Worm (Caenorhabditis elegans) whole organism, young adult: Measurements from ENCODE around the gene flp-10.
A peak's percentile ranks its signal among the peaks of the same experiment; 100 is the strongest.

Experiments
- B0336.3 ChIP-seq: fragments of 200-800 bp; sonication (Bioruptor generic); IDR thresholded peaks from 2 replicates; pipeline ENCODE4 v1.3.6; 2022; ENCODE audit warnings: missing genetic modification characterization, missing compliant biosample characterization
- C06A6.2 ChIP-seq: fragments of 200-800 bp; sonication (Bioruptor generic); conservative IDR thresholded peaks from 2 replicates; pipeline ENCODE4 v1.3.6; 2022; ENCODE audit warnings: missing genetic modification characterization, missing compliant biosample characterization
- F10E7.11 ChIP-seq: sonication (generic microtip); optimal IDR thresholded peaks from 2 replicates; lab custom pipeline; 2017; ENCODE audit warnings: mild to moderate bottlenecking, missing genetic modification characterization, moderate library complexity, missing compliant biosample characterization
- F23B12.7 ChIP-seq: sonication (generic microtip); optimal IDR thresholded peaks from 2 replicates; lab custom pipeline; 2017; ENCODE audit warnings: missing genetic modification characterization, mild to moderate bottlenecking, missing compliant biosample characterization, antibody characterized with exemption, moderate library complexity; ENCODE audit not compliant: insufficient read depth
- F52B5.7 ChIP-seq: sonication (generic microtip); optimal IDR thresholded peaks from 2 replicates; lab custom pipeline; 2016; ENCODE audit warnings: mild to moderate bottlenecking, missing genetic modification characterization, missing compliant biosample characterization
- F55B11.4 ChIP-seq: sonication (generic microtip); optimal IDR thresholded peaks from 2 replicates; lab custom pipeline; 2016; ENCODE audit warnings: missing compliant biosample characterization, missing genetic modification characterization, borderline replicate concordance; ENCODE audit not compliant: insufficient read depth
- F57A8.1 ChIP-seq: fragments of 200-800 bp; sonication (Bioruptor generic); optimal IDR thresholded peaks from 2 replicates; lab custom pipeline; 2018; ENCODE audit warnings: mild to moderate bottlenecking, missing genetic modification characterization, moderate library complexity, missing compliant biosample characterization
- F57C9.4 ChIP-seq: sonication (generic microtip); optimal IDR thresholded peaks from 2 replicates; lab custom pipeline; 2017; ENCODE audit warnings: mild to moderate bottlenecking, missing genetic modification characterization, missing compliant biosample characterization
- Y67H2A.10 ChIP-seq: fragments of 200-800 bp; sonication (Bioruptor generic); conservative IDR thresholded peaks from 2 replicates; pipeline ENCODE4 v1.3.6; 2022; ENCODE audit warnings: missing genetic modification reagents, missing genetic modification characterization, missing compliant biosample characterization
- ZK185.1 ChIP-seq: sonication (generic microtip); optimal IDR thresholded peaks from 2 replicates; lab custom pipeline; 2016; ENCODE audit warnings: mild to moderate bottlenecking, missing genetic modification characterization, missing compliant biosample characterization; ENCODE audit not compliant: poor library complexity, severe bottlenecking
- aptf-2 ChIP-seq: fragments of 200-800 bp; sonication (Bioruptor generic); conservative IDR thresholded peaks from 2 replicates; pipeline ENCODE4 v1.3.6; 2022; ENCODE audit warnings: missing genetic modification reagents, missing genetic modification characterization, missing compliant biosample characterization
- atf-7 ChIP-seq: sonication (generic microtip); optimal IDR thresholded peaks from 2 replicates; lab custom pipeline; 2017; ENCODE audit warnings: mild to moderate bottlenecking, missing genetic modification characterization, missing compliant biosample characterization
- bed-1 ChIP-seq: fragments of 200-800 bp; sonication (Bioruptor generic); IDR thresholded peaks from 2 replicates; pipeline ENCODE4 v1.3.6; 2022; ENCODE audit warnings: missing genetic modification reagents, missing genetic modification characterization, missing compliant biosample characterization
- bed-2 ChIP-seq: fragments of 200-800 bp; sonication (Bioruptor generic); IDR thresholded peaks from 2 replicates; pipeline ENCODE4 v1.3.6; 2022; ENCODE audit warnings: missing genetic modification reagents, missing genetic modification characterization, missing compliant biosample characterization
- cebp-1 ChIP-seq, 2 experiments: fragments of 200-800 bp in 1 of 2; sonication (Bioruptor generic) in 1 of 2; sonication (generic microtip) in 1 of 2; IDR thresholded peaks in 1 of 2; optimal IDR thresholded peaks in 1 of 2; 2 replicates each; pipeline versions ENCODE4 v1.3.6 to Lab custom; 2017 to 2022; ENCODE audit warnings: missing compliant biosample characterization in 2 of 2, missing genetic modification characterization in 2 of 2, mild to moderate bottlenecking in 1 of 2, missing genetic modification reagents in 1 of 2, moderate library complexity in 1 of 2
- cebp-2 ChIP-seq: fragments of 200-800 bp; sonication (Bioruptor generic); IDR thresholded peaks from 2 replicates; pipeline ENCODE4 v1.3.6; 2022; ENCODE audit warnings: missing genetic modification characterization, missing compliant biosample characterization
- ceh-100 ChIP-seq: fragments of 200-800 bp; sonication (Bioruptor generic); IDR thresholded peaks from 2 replicates; pipeline ENCODE4 v1.3.6; 2022; ENCODE audit warnings: missing genetic modification reagents, missing genetic modification characterization, missing compliant biosample characterization
- ceh-27 ChIP-seq: fragments of 200-800 bp; sonication (Bioruptor generic); optimal IDR thresholded peaks from 2 replicates; lab custom pipeline; 2018; ENCODE audit warnings: mild to moderate bottlenecking, missing genetic modification characterization, moderate library complexity, missing compliant biosample characterization
- dox-1 ChIP-seq: fragments of 200-800 bp; sonication (Bioruptor generic); IDR thresholded peaks from 2 replicates; pipeline ENCODE4 v1.3.6; 2022; ENCODE audit warnings: missing genetic modification reagents, missing genetic modification characterization, missing compliant biosample characterization
- ets-4 ChIP-seq: fragments of 200-800 bp; sonication (Bioruptor generic); optimal IDR thresholded peaks from 2 replicates; lab custom pipeline; 2018; ENCODE audit warnings: mild to moderate bottlenecking, missing genetic modification characterization, missing compliant biosample characterization
- hlh-12 ChIP-seq: sonication (generic microtip); optimal IDR thresholded peaks from 2 replicates; lab custom pipeline; 2016; ENCODE audit warnings: missing genetic modification characterization, missing compliant biosample characterization
- hmg-1.2 ChIP-seq: fragments of 200-800 bp; sonication (Bioruptor generic); IDR thresholded peaks from 2 replicates; pipeline ENCODE4 v1.3.6; 2022; ENCODE audit warnings: missing genetic modification reagents, missing genetic modification characterization, missing compliant biosample characterization
- hsf-1 ChIP-seq: fragments of 200-800 bp; sonication (Bioruptor generic); IDR thresholded peaks from 2 replicates; pipeline ENCODE4 v1.3.6; 2022; ENCODE audit warnings: missing genetic modification reagents, missing genetic modification characterization, missing compliant biosample characterization
- let-607 ChIP-seq, 2 experiments: fragments of 200-800 bp in 1 of 2; sonication (Bioruptor generic) in 1 of 2; sonication (generic microtip) in 1 of 2; optimal IDR thresholded peaks; 2 replicates each; lab custom pipeline; 2016 to 2018; ENCODE audit warnings: mild to moderate bottlenecking in 2 of 2, missing compliant biosample characterization in 2 of 2, missing genetic modification characterization in 2 of 2, moderate library complexity in 2 of 2, missing genotype in 1 of 2
- lin-35 ChIP-seq, 3 experiments: fragments of 150-350 bp in 2 of 3; sonication (generic microtip) in 1 of 3; optimal IDR thresholded peaks; 2 replicates each; lab custom pipeline; 2014 to 2018; ENCODE audit warnings: missing biosample characterization in 3 of 3, missing genetic modification characterization in 3 of 3, missing genetic modification reagents in 3 of 3
- lin-40 ChIP-seq: sonication (generic microtip); optimal IDR thresholded peaks from 2 replicates; lab custom pipeline; 2016; ENCODE audit warnings: missing genetic modification characterization, mild to moderate bottlenecking, missing compliant biosample characterization, missing genotype, missing genetic modification reagents
- lsl-1 ChIP-seq: fragments of 200-800 bp; sonication (Bioruptor generic); optimal IDR thresholded peaks from 2 replicates; lab custom pipeline; 2018; ENCODE audit warnings: mild to moderate bottlenecking, missing genetic modification characterization, moderate library complexity, missing compliant biosample characterization
- madf-6 ChIP-seq: fragments of 200-800 bp; sonication (Bioruptor generic); IDR thresholded peaks from 2 replicates; pipeline ENCODE4 v1.3.6; 2022; ENCODE audit warnings: missing genetic modification reagents, missing genetic modification characterization, missing compliant biosample characterization
- nfyb-1 ChIP-seq: fragments of 200-800 bp; sonication (Bioruptor generic); IDR thresholded peaks from 2 replicates; pipeline ENCODE4 v1.3.6; 2022; ENCODE audit warnings: missing genetic modification reagents, missing genetic modification characterization, missing compliant biosample characterization
- nhr-80 ChIP-seq: sonication (generic microtip); optimal IDR thresholded peaks from 2 replicates; lab custom pipeline; 2016; ENCODE audit warnings: missing genetic modification characterization, missing compliant biosample characterization
- pha-4 ChIP-seq: fragments of 150-350 bp; sonication (generic microtip); optimal IDR thresholded peaks from 2 replicates; lab custom pipeline; 2014; ENCODE audit warnings: missing biosample characterization, missing genetic modification reagents, missing genetic modification characterization
- rec-8 ChIP-seq, 2 experiments: sonication (generic microtip); optimal IDR thresholded peaks; 2 replicates each; lab custom pipeline; 2016; ENCODE audit warnings: mild to moderate bottlenecking in 2 of 2, missing genetic modification characterization in 2 of 2, missing genetic modification reagents in 2 of 2, missing genotype in 2 of 2, missing biosample characterization in 1 of 2, missing compliant biosample characterization in 1 of 2, moderate library complexity in 1 of 2
- sdz-38 ChIP-seq: sonication (generic microtip); optimal IDR thresholded peaks from 2 replicates; lab custom pipeline; 2016; ENCODE audit warnings: missing genotype, missing genetic modification characterization, missing compliant biosample characterization
- snpc-1.1 ChIP-seq: sonication (generic microtip); optimal IDR thresholded peaks from 2 replicates; lab custom pipeline; 2017; ENCODE audit warnings: missing genetic modification characterization, mild to moderate bottlenecking, missing compliant biosample characterization, antibody characterized with exemption, moderate library complexity, missing genotype, missing genetic modification reagents; ENCODE audit not compliant: insufficient read depth
- snpc-1.3 ChIP-seq: sonication (generic microtip); optimal IDR thresholded peaks from 2 replicates; lab custom pipeline; 2017; ENCODE audit warnings: missing genetic modification characterization, mild to moderate bottlenecking, missing compliant biosample characterization, antibody characterized with exemption, moderate library complexity, missing genotype, missing genetic modification reagents; ENCODE audit not compliant: insufficient read depth
- snpc-4 ChIP-seq, 5 experiments: fragments of 150-350 bp in 1 of 5; sonication (generic microtip) in 4 of 5; optimal IDR thresholded peaks; 2 replicates each; lab custom pipeline; 2014 to 2018; ENCODE audit warnings: missing genetic modification characterization in 5 of 5, missing biosample characterization in 3 of 5, antibody characterized with exemption in 2 of 5, mild to moderate bottlenecking in 2 of 5, missing compliant biosample characterization in 2 of 5, missing genotype in 2 of 5, moderate library complexity in 2 of 5, missing genetic modification reagents in 1 of 5
- somi-1 ChIP-seq: fragments of 200-800 bp; sonication (Bioruptor generic); optimal IDR thresholded peaks from 2 replicates; lab custom pipeline; 2018; ENCODE audit warnings: mild to moderate bottlenecking, missing genetic modification characterization, missing compliant biosample characterization
- tbp1 ChIP-seq: fragments of 200-800 bp; sonication (Bioruptor generic); optimal IDR thresholded peaks from 2 replicates; lab custom pipeline; 2018; ENCODE audit warnings: mild to moderate bottlenecking, missing genetic modification characterization, missing compliant biosample characterization
- tlf-1 ChIP-seq: fragments of 200-800 bp; sonication (Bioruptor generic); optimal IDR thresholded peaks from 2 replicates; lab custom pipeline; 2018; ENCODE audit warnings: mild to moderate bottlenecking, missing genetic modification characterization, missing compliant biosample characterization
- zim-3 ChIP-seq: sonication (generic microtip); optimal IDR thresholded peaks from 2 replicates; lab custom pipeline; 2017; ENCODE audit warnings: mild to moderate bottlenecking, missing genetic modification characterization, moderate library complexity, missing compliant biosample characterization
- ztf-25 ChIP-seq: fragments of 200-800 bp; sonication (Bioruptor generic); IDR thresholded peaks from 2 replicates; pipeline ENCODE4 v1.3.6; 2022; ENCODE audit warnings: missing genetic modification reagents, missing genetic modification characterization, missing compliant biosample characterization
- ztf-3 ChIP-seq: fragments of 200-800 bp; sonication (Bioruptor generic); optimal IDR thresholded peaks from 2 replicates; lab custom pipeline; 2018; ENCODE audit warnings: mild to moderate bottlenecking, missing genetic modification characterization, missing compliant biosample characterization

flp-10 gene

DNA sequence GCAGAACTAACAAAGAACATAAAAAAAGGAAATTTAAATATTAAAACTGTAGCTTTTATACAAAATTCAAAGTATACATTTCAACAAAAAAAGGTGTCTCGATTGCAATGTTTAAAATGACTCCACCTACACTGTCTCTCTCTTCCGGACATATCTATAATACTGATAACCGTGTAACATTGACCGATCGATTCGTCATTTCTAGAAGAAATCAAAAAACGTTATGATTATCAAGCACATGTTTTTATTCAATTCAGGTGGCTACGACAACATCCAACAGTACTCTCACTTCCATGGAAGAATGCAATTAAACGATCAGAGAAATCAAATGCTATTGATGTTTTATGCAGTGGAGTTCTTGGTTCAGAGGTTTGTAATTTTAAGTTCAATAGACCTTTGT is 29.8 kb downstream of the flp-10 start:
- TF ChIP-seq cebp-2 (no peak), nhr-80 (tag; lab: Kevin White, UChicago) (peak; percentile 70)

DNA sequence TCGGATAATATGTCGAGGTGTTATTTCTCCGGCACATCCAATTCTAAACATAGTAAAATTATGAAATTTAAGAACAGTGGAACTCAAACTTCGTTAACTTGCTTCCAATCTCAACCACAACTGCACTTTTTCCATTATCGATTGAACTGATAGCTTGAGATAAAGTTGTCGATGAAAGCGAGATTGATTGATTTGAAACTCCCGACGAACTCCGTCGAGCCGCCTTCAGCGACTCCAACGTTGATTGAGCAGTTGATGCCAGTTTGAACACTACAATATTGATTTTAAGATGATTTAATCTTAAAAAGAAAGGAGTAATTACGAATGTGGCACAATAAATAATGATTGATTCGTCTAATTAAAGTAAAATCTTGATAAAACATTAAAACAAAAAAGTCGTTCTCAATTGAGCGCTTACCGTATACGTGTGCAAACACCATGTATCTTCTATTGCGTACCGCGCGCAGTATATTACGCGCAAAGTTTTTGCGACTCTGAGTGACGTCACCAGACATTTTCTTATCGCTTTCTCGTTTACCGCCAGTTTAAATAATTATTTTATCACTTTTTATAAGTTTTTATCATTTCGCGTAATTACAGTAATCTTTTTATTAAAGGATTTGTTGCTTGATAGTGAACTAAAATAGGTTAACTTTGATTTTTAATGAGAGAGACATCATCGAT is 33.7 kb downstream of the flp-10 start, which contains the start of gene arp-11:
Gene arp-11, minus strand, starts transcription at position 51 of the 684 bp plus-strand sequence.
- TF ChIP-seq let-607 (tag; optimal IDR thresholded peaks at IDR 0.05; lab: Kevin White, UChicago) (peak in 1 of 2 experiments; percentile 1), snpc-1.3 (tag; lab: Kevin White, UChicago) (peak; percentile 29), lin-40 (tag; lab: Kevin White, UChicago) (peak; percentile 60), bed-1 (no peak), F55B11.4 (no peak), dox-1 (GFP tag; lab: Robert Waterston, UW) (peak; percentile 61), madf-6 (GFP tag; lab: Robert Waterston, UW) (peak; percentile 61; the same call in 1 of the 2 replicates), snpc-1.1 (no peak), ztf-3 (GFP tag; lab: Kevin White, UChicago) (no peak), snpc-4 (GFP tag; optimal IDR thresholded peaks at IDR 0.05; lab: Kevin White, UChicago) (no peak), snpc-4 (tag; optimal IDR thresholded peaks at IDR 0.05; lab: Kevin White, UChicago) (peak in 3 of 4 experiments; percentile 50 to 59 (median 51)), Y67H2A.10 (no peak), F10E7.11 (tag; lab: Kevin White, UChicago) (no peak), C06A6.2 (GFP tag; lab: Robert Waterston, UW) (no peak), tlf-1 (GFP tag; lab: Kevin White, UChicago) (peak; percentile 0), cebp-1 (GFP tag; IDR thresholded peaks at IDR 0.05; lab: Robert Waterston, UW) (no peak), cebp-1 (tag; optimal IDR thresholded peaks at IDR 0.05; lab: Kevin White, UChicago) (peak; percentile 60), pha-4 (tag; lab: Kevin White, UChicago) (no peak), ztf-25 (GFP tag; lab: Robert Waterston, UW) (no peak), nfyb-1 (GFP tag; lab: Robert Waterston, UW) (no peak), aptf-2 (GFP tag; lab: Robert Waterston, UW) (no peak), hsf-1 (no peak), ets-4 (GFP tag; lab: Kevin White, UChicago) (no peak), F57A8.1 (GFP tag; lab: Kevin White, UChicago) (no peak), F23B12.7 (peak; percentile 55), sdz-38 (tag; lab: Kevin White, UChicago) (no peak), hlh-12 (tag; lab: Kevin White, UChicago) (no peak), atf-7 (tag; lab: Kevin White, UChicago) (peak; percentile 96), F57C9.4 (no peak), ceh-27 (GFP tag; lab: Kevin White, UChicago) (peak; percentile 30), F52B5.7 (no peak), nhr-80 (tag; lab: Kevin White, UChicago) (peak; percentile 23), ceh-100 (no peak), zim-3 (no peak), ZK185.1 (peak; percentile 56), lin-35 (GFP tag; optimal IDR thresholded peaks at IDR 0.05; lab: Kevin White, UChicago) (peak in 1 of 3 experiments; percentile 49), bed-2 (GFP tag; lab: Robert Waterston, UW) (no peak), lsl-1 (GFP tag; lab: Kevin White, UChicago) (peak; percentile 65), tbp1 (GFP tag; lab: Kevin White, UChicago) (peak; percentile 45), rec-8 (tag; optimal IDR thresholded peaks at IDR 0.05; lab: Kevin White, UChicago) (no peak), hmg-1.2 (peak; percentile 31; the same call in 1 of the 2 replicates), somi-1 (GFP tag; lab: Kevin White, UChicago) (no peak), B0336.3 (GFP tag; lab: Robert Waterston, UW) (0 out of 2 replicates have a peak, but pooled peaks have one; percentile 22)
